Fruit fly (Drosophila melanogaster): ENCODE results near the gene CG8916.

The CG8916 gene

DNA sequence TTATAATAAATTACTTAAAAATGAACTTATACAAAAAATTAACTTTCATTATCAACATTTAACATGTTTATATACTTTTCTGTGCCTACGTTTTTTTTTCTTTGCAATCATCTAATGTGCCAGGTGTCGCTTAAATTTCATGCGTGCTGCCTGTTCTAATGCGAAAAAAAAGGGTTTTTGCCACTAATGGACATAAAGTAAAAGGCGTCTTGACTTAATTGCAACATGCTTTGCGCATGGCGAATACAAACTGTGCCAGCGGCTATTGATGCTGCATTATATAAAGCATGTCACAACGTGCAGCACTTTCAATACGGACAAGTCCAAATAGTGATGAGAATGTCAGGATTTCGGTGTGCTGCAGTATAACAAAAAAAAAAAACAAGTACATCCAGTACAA, at the start of gene CG8916:
TSS of gene CG8916 (plus strand) at position 301 of the 400 bp plus-strand sequence.
- TF ChIP-seq noc (tag; optimal IDR thresholded peaks at IDR 0.05), result no peak

DNA sequence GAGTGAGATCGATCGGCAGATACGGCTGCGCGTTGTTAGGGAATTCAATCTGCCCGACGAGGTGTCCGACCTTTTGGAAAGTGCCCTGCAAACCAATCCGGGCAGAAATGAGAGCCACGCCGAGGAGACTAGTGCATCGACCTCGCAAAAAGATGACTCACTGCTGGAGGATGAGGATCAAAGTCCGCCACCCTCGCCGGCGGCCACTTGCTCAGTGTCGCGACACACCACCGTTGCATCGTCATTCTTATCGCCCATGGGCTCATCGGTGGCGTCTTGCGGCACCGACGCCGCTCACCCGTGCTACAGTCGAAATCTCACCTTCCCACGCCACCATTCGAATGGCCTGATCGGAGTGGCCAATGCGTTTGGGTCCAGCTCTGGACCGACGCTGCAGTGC, 47.3 kb upstream of the CG8916 start:
- no peak for TF ChIP-seq noc (tag; optimal IDR thresholded peaks at IDR 0.05)

DNA sequence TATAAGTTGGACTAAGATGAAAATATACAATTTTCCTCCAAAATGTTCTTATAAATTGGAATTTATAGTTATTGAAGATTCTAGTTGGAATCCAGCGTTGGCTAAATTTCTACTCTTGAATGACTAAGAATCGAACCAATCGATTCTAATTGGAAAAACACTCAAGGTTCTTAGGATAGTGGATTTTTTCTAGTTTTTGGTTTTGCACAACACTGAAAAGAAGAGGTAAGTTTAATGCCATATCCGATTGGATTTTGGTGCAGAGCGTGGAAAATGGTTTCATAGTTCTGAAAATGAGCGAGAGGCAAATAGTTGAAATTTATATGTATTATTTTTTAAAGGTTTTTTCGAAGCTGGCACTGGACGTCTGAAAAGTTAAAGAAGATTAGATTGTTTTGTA, 46.2 kb upstream of the CG8916 start:
- no peak for TF ChIP-seq noc (tag; optimal IDR thresholded peaks at IDR 0.05)

dm6 chrX:15886411-15887246, 35.1 kb upstream of the CG8916 start:
- TF ChIP-seq noc (tag; optimal IDR thresholded peaks at IDR 0.05), result no peak

- no peak for TF ChIP-seq noc (tag; optimal IDR thresholded peaks at IDR 0.05)
Observed at dm6 chrX:15887247-15887616, 34.5 kb upstream of the CG8916 start, which contains the start of gene tay. Gene tay, minus strand, starts transcription at chrX:15887311.

DNA sequence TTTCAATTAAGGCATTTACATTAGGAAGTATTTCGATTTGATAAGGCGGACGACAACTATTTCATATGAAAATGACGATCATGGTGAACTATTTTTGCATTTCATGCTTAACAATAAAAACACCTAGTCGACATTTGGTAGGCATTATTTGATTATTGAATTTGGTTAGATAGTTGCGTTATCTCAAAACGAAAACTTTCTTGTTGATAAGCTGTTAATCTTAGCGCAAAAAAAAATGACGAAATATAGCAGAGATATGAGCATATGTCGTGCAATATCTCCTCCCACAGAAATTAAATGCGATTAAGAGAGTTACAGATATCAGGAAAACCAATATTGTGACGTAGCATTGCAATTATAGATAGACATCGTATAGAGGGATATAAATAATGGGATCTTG, 33.0 kb upstream of the CG8916 start:
- no peak for TF ChIP-seq noc (tag; optimal IDR thresholded peaks at IDR 0.05)

- TF ChIP-seq noc (tag; optimal IDR thresholded peaks at IDR 0.05), result no peak
Observed at dm6 chrX:15889780-15890608, 31.8 kb upstream of the CG8916 start, which contains the start of the genes MSBP and CG15916. Gene MSBP, minus strand, starts transcription at chrX:15890109. Gene CG15916, plus strand, starts transcription at chrX:15890589.

dm6 chrX:15891606-15892345, 30.0 kb upstream of the CG8916 start, which contains the start of gene shi:
Gene shi, plus strand, starts transcription at chrX:15892116.
- no peak for TF ChIP-seq noc (tag; optimal IDR thresholded peaks at IDR 0.05)

dm6 chrX:15893732-15894264, 28.0 kb upstream of the CG8916 start:
- TF ChIP-seq noc (tag; optimal IDR thresholded peaks at IDR 0.05), result no peak

- TF ChIP-seq noc (tag; optimal IDR thresholded peaks at IDR 0.05), result no peak
Observed at dm6 chrX:15909564-15910284, 12.0 kb upstream of the CG8916 start, which contains the start of gene CycD. Gene CycD, minus strand, starts transcription at chrX:15909676.

- no peak for TF ChIP-seq noc (tag; optimal IDR thresholded peaks at IDR 0.05)
Observed at dm6 chrX:15910570-15910969, 11.2 kb upstream of the CG8916 start, which contains the start of gene Lrp4. Gene Lrp4, plus strand, starts transcription at chrX:15910870.

- TF ChIP-seq noc (tag; optimal IDR thresholded peaks at IDR 0.05), result no peak
Observed at dm6 chrX:15924805-15925204, 3.0 kb downstream of the CG8916 start, which contains the start of gene Lcch3. Gene Lcch3, plus strand, starts transcription at chrX:15925105.

- TF ChIP-seq noc (tag; optimal IDR thresholded peaks at IDR 0.05), result no peak
Observed at dm6 chrX:15933504-15934225, 11.9 kb downstream of the CG8916 start, which contains the start of gene Ranbp16. Gene Ranbp16, minus strand, starts transcription at chrX:15933867.

- no peak for TF ChIP-seq noc (tag; optimal IDR thresholded peaks at IDR 0.05)
Observed at dm6 chrX:15934226-15934547, 12.4 kb downstream of the CG8916 start.
